Worm (Caenorhabditis elegans) whole organism, L2 larva: Measurements from ENCODE around the gene F23A7.4.

Experiments
- C34F6.9 ChIP-seq: fragments of 150-350 bp; optimal IDR thresholded peaks from 2 replicates; lab custom pipeline; 2014; ENCODE audit warnings: missing biosample characterization, missing genetic modification characterization
- F13H6.1 ChIP-seq: sonication (generic microtip); optimal IDR thresholded peaks from 2 replicates; lab custom pipeline; 2016; ENCODE audit warnings: missing genetic modification characterization, missing compliant biosample characterization
- R02D3.7 ChIP-seq: fragments of 150-350 bp; optimal IDR thresholded peaks from 2 replicates; lab custom pipeline; 2014; ENCODE audit warnings: missing biosample characterization, missing genetic modification characterization
- ama-1 ChIP-seq: fragments of 150-350 bp; optimal IDR thresholded peaks from 2 replicates; lab custom pipeline; 2018; ENCODE audit warnings: inconsistent platforms
- mbf-1 ChIP-seq: sonication (generic microtip); optimal IDR thresholded peaks from 2 replicates; lab custom pipeline; 2017; ENCODE audit warnings: missing biosample characterization, missing genetic modification characterization
- mdl-1 ChIP-seq, 2 experiments: fragments of 150-350 bp in 1 of 2; sonication (generic microtip) in 1 of 2; optimal IDR thresholded peaks; 2 replicates each; lab custom pipeline; 2017; ENCODE audit warnings: missing biosample characterization in 2 of 2, missing genetic modification characterization in 2 of 2
- nhr-237 ChIP-seq: fragments of 150-350 bp; optimal IDR thresholded peaks from 2 replicates; lab custom pipeline; 2014; ENCODE audit warnings: missing biosample characterization, missing genetic modification characterization
- nhr-25 ChIP-seq: fragments of 150-350 bp; sonication (generic microtip); optimal IDR thresholded peaks from 3 replicates; lab custom pipeline; 2014; ENCODE audit warnings: missing biosample characterization, missing genetic modification characterization
- nhr-77 ChIP-seq: fragments of 150-350 bp; optimal IDR thresholded peaks from 2 replicates; lab custom pipeline; 2014; ENCODE audit warnings: missing biosample characterization, missing genetic modification characterization
- sma-9 ChIP-seq, 2 experiments: fragments of 150-350 bp in 1 of 2; sonication (generic microtip) in 1 of 2; optimal IDR thresholded peaks; 2 replicates each; lab custom pipeline; 2014 to 2016; ENCODE audit warnings: missing genetic modification characterization in 2 of 2, mild to moderate bottlenecking in 1 of 2, missing biosample characterization in 1 of 2, missing compliant biosample characterization in 1 of 2, missing genetic modification reagents in 1 of 2, moderate library complexity in 1 of 2
- unc-39 ChIP-seq: fragments of 150-350 bp; optimal IDR thresholded peaks from 2 replicates; lab custom pipeline; 2014; ENCODE audit warnings: missing biosample characterization, missing genetic modification characterization
- unc-62 ChIP-seq: fragments of 150-350 bp; optimal IDR thresholded peaks from 2 replicates; lab custom pipeline; 2014; ENCODE audit warnings: missing biosample characterization, missing genetic modification reagents, missing genetic modification characterization

DNA sequence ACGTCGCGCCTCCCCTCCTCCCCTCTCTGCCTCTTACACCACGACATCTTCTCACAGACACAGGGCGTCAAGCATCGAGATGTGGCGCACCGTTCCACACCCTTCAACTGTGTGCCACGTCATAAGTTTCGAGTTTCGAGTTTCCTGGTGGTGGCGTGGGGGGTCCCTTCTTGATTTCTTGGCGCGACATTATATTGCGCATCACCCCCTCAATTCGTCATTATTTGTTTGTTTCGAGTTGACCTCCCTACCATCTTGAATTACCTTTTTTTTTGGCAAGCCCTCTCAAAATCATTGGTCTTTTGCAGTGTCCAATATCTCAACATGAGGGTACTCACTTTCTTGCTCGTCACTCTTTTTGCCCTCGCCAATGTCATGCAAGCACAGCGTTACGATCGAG lies 28.3 kb upstream of the F23A7.4 start, which contains the start of gene nlp-67:
- no peak for TF ChIP-seq nhr-25 (tag; lab: Kevin White, UChicago)
- TF ChIP-seq ama-1 (lab: Kevin White, UChicago), result no peak
- TF ChIP-seq nhr-77 (tag; lab: Kevin White, UChicago), result no peak
- TF ChIP-seq C34F6.9 (tag; lab: Kevin White, UChicago), result no peak
- TF ChIP-seq mbf-1 (tag; lab: Kevin White, UChicago), result no peak
- no peak for TF ChIP-seq unc-62 (GFP tag; lab: Kevin White, UChicago)
- no peak for TF ChIP-seq nhr-237 (tag; lab: Kevin White, UChicago)
- TF ChIP-seq unc-39 (tag; lab: Kevin White, UChicago), result no peak
- no peak for TF ChIP-seq mdl-1 (tag; optimal IDR thresholded peaks at IDR 0.05; lab: Kevin White, UChicago)
- no peak for TF ChIP-seq R02D3.7 (tag; lab: Kevin White, UChicago)
- TF ChIP-seq F13H6.1 (tag; lab: Kevin White, UChicago), result no peak
- no peak for TF ChIP-seq sma-9 (GFP tag; optimal IDR thresholded peaks at IDR 0.05; lab: Kevin White, UChicago)
- TF ChIP-seq sma-9 (tag; optimal IDR thresholded peaks at IDR 0.05; lab: Kevin White, UChicago), result no peak
